Fruit fly (Drosophila melanogaster): ENCODE data around the gene Vps45.

Vps45 gene

dm6 chr3R:9529913-9530312 lies 33.8 kb upstream of the Vps45 start:
- TF ChIP-seq fkh (GFP tag; optimal IDR thresholded peaks at IDR 0.05) = peak; percentile 74
- no peak for TF ChIP-seq eg (GFP tag; IDR thresholded peaks at IDR 0.05)
- TF ChIP-seq fd85E (GFP tag; optimal IDR thresholded peaks at IDR 0.05) = no peak
- TF ChIP-seq Hr39 (GFP tag; optimal IDR thresholded peaks at IDR 0.05) = no peak

dm6 chr3R:9532437-9533180 lies 31.1 kb upstream of the Vps45 start, which contains the start of gene by:
Gene by, minus strand, starts transcription at chr3R:9533011.
- no peak for TF ChIP-seq CG6808 (GFP tag; optimal IDR thresholded peaks at IDR 0.05)
- no peak for TF ChIP-seq CG6163 (GFP tag; IDR thresholded peaks at IDR 0.05)
- no peak for TF ChIP-seq CG32006 (GFP tag; optimal IDR thresholded peaks at IDR 0.05)
- no peak for TF ChIP-seq pdm3 (GFP tag; optimal IDR thresholded peaks at IDR 0.05)
- no peak for TF ChIP-seq Sox102F (GFP tag; optimal IDR thresholded peaks at IDR 0.05)
- no peak for TF ChIP-seq CG8319 (GFP tag; optimal IDR thresholded peaks at IDR 0.05)
- no peak for TF ChIP-seq fd59A (GFP tag; optimal IDR thresholded peaks at IDR 0.05)
- TF ChIP-seq esn (GFP tag; optimal IDR thresholded peaks at IDR 0.05) = no peak

- TF ChIP-seq fd85E (GFP tag; optimal IDR thresholded peaks at IDR 0.05) (peak; percentile 83), cyc (GFP tag; optimal IDR thresholded peaks at IDR 0.05) (peak; percentile 94), topi (GFP tag; optimal IDR thresholded peaks at IDR 0.05) (peak; percentile 98), CG4318 (GFP tag; optimal IDR thresholded peaks at IDR 0.05) (peak; percentile 98), CG6808 (GFP tag; optimal IDR thresholded peaks at IDR 0.05) (peak; percentile 97), eg (GFP tag; IDR thresholded peaks at IDR 0.05) (peak; percentile 89), lz (GFP tag; optimal IDR thresholded peaks at IDR 0.05) (peak; percentile 98), CG8119 (GFP tag; IDR thresholded peaks at IDR 0.05) (peak; percentile 95), Sox102F (GFP tag; optimal IDR thresholded peaks at IDR 0.05) (peak; percentile 97), pdm3 (GFP tag; optimal IDR thresholded peaks at IDR 0.05) (peak; percentile 97), Eip93F (GFP tag; optimal IDR thresholded peaks at IDR 0.05) (peak; percentile 68), CG11294 (GFP tag; IDR thresholded peaks at IDR 0.05) (peak; percentile 88), CG34406 (GFP tag; optimal IDR thresholded peaks at IDR 0.05) (peak; percentile 96), ss (GFP tag; optimal IDR thresholded peaks at IDR 0.05) (peak; percentile 94 to 98), CG16779 (tag; optimal IDR thresholded peaks at IDR 0.05) (peak; percentile 95), CG32006 (GFP tag; optimal IDR thresholded peaks at IDR 0.05) (peak; percentile 99), Gug (GFP tag; IDR thresholded peaks at IDR 0.05) (peak; percentile 87), Eip78C (GFP tag) (peak; percentile 100), CG8632 (GFP tag; optimal IDR thresholded peaks at IDR 0.05) (peak; percentile 96), CG11762 (GFP tag; optimal IDR thresholded peaks at IDR 0.05; ENCODE audit: insufficient read depth) (peak; percentile 96), Hr38 (GFP tag; optimal IDR thresholded peaks at IDR 0.05) (no peak), svp (GFP tag) (peak; percentile 99), Ets96B (tag; optimal IDR thresholded peaks at IDR 0.05) (peak; percentile 95), Blimp-1 (GFP tag; optimal IDR thresholded peaks at IDR 0.05) (peak; percentile 92), CG15336 (GFP tag; IDR thresholded peaks at IDR 0.05) (peak; percentile 92), OdsH (GFP tag; optimal IDR thresholded peaks at IDR 0.05) (peak; percentile 96), CG3032 (tag; optimal IDR thresholded peaks at IDR 0.05) (peak; percentile 94), dac (GFP tag; optimal IDR thresholded peaks at IDR 0.05) (peak; percentile 97), CG10631 (GFP tag; optimal IDR thresholded peaks at IDR 0.05) (peak; percentile 98), dsx (GFP tag; optimal IDR thresholded peaks at IDR 0.05; ENCODE audit: poor library complexity, severe bottlenecking) (peak; percentile 84), Sox15 (GFP tag; optimal IDR thresholded peaks at IDR 0.05) (peak; percentile 97), CG6163 (GFP tag; IDR thresholded peaks at IDR 0.05) (peak; percentile 80), CG6276 (GFP tag; optimal IDR thresholded peaks at IDR 0.05) (peak; percentile 99), fkh (GFP tag; optimal IDR thresholded peaks at IDR 0.05) (peak; percentile 99), vri (GFP tag; optimal IDR thresholded peaks at IDR 0.05) (peak; percentile 84), CG11902 (GFP tag; optimal IDR thresholded peaks at IDR 0.05) (peak; percentile 93), fd59A (GFP tag; optimal IDR thresholded peaks at IDR 0.05) (peak; percentile 98), CG6792 (GFP tag; optimal IDR thresholded peaks at IDR 0.05) (peak; percentile 97), Met (GFP tag; optimal IDR thresholded peaks at IDR 0.05) (peak; percentile 98)
Observed at dm6 chr3R:9533181-9534124, 30.3 kb upstream of the Vps45 start.

Data from whole organism, prepupa.